Worm (Caenorhabditis elegans): Measurements from ENCODE around the gene clec-10.

clec-10 gene

DNA sequence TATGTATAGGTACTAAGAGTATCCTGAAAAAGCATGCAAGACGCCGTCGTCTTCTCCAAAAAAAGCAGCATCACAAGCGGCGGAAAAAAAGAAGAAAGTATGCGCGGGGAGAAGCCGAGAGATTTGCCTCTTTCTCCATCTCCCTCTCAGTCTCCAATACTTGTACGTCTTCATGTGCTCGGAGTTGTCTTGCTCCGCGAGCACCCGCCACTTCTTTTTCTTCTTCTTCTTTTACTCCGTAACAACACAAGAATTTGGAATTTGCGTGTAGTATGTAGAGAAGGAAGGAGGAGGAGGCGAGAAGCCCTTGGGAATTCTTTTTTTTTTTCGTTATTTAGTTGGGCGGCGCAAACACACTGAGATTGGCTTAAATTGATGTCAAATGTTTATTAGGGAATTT, 1.3 kb upstream of the clec-10 start (continued):
- no peak for TF ChIP-seq ces-1 (GFP tag; optimal IDR thresholded peaks at IDR 0.05)
- TF ChIP-seq ama-1 (optimal IDR thresholded peaks at IDR 0.05), result no peak
- TF ChIP-seq aha-1 (tag; optimal IDR thresholded peaks at IDR 0.05), result no peak

DNA sequence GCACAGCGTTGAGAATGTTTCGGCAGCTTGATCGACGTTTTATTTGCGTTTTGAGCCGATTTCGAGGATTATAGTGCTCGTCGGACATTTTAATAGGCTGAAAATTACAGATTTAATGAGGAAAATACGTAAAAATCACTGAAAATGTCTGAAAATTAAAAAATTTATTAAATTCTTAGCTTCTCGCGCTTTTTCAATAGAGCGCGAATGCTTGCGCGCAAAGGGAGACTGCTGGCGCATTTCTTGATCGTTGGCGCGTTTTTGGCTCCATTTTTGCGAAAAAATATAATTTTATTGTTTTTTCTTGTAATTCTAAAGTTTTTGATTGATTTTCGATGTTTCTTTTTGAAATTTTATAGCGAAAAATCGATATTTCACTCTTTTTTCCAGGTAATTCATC, 8.4 kb downstream of the clec-10 start, which contains the start of the genes dnsn-1 and C24H12.4:
TSS of gene dnsn-1 (minus strand) at position 101 of the 400 bp plus-strand sequence.
TSS of gene C24H12.4 (plus strand) at position 391 of the 400 bp plus-strand sequence.
- TF ChIP-seq lsy-2 (tag; optimal IDR thresholded peaks at IDR 0.05) (peak; percentile 96 to 97), nhr-85 (tag) (peak; percentile 93), ceh-8 (GFP tag; optimal IDR thresholded peaks at IDR 0.05) (peak; percentile 83), tlp-1 (tag; optimal IDR thresholded peaks at IDR 0.05) (no peak), lin-13 (GFP tag; optimal IDR thresholded peaks at IDR 0.05) (peak; percentile 93), blmp-1 (tag; optimal IDR thresholded peaks at IDR 0.05) (peak; percentile 83), irx-1 (tag; optimal IDR thresholded peaks at IDR 0.05) (peak; percentile 93), snu-23 (GFP tag; optimal IDR thresholded peaks at IDR 0.05) (peak; percentile 98), nhr-19 (GFP tag; conservative IDR thresholded peaks at IDR 0.05) (peak; percentile 95), ztf-4 (tag; optimal IDR thresholded peaks at IDR 0.05) (peak; percentile 85), isw-1 (GFP tag; IDR thresholded peaks at IDR 0.05) (peak; percentile 96), mep-1 (tag; optimal IDR thresholded peaks at IDR 0.05) (peak; percentile 99), nhr-84 (tag; optimal IDR thresholded peaks at IDR 0.05) (no peak), fkh-8 (tag; optimal IDR thresholded peaks at IDR 0.05) (peak; percentile 95), lin-15B (tag; optimal IDR thresholded peaks at IDR 0.05) (peak; percentile 97), rnt-1 (tag; optimal IDR thresholded peaks at IDR 0.05) (peak; percentile 95), egl-13 (tag; optimal IDR thresholded peaks at IDR 0.05) (peak; percentile 94), alr-1 (tag; optimal IDR thresholded peaks at IDR 0.05; ENCODE audit: borderline replicate concordance) (no peak), zip-4 (GFP tag; optimal IDR thresholded peaks at IDR 0.05) (peak; percentile 86), nhr-237 (tag; optimal IDR thresholded peaks at IDR 0.05) (peak; percentile 58), F16B12.6 (tag; optimal IDR thresholded peaks at IDR 0.05) (peak; percentile 74), fos-1 (tag; optimal IDR thresholded peaks at IDR 0.05) (peak; percentile 84), C04F5.9 (tag; optimal IDR thresholded peaks at IDR 0.05) (peak; percentile 87), mdl-1 (tag; optimal IDR thresholded peaks at IDR 0.05) (peak in 1 of 2 experiments; percentile 88), mef-2 (tag; optimal IDR thresholded peaks at IDR 0.05) (peak; percentile 49), lin-39 (tag; optimal IDR thresholded peaks at IDR 0.05) (peak; percentile 96), zag-1 (tag; optimal IDR thresholded peaks at IDR 0.05) (peak; percentile 1), hpl-2 (GFP tag; optimal IDR thresholded peaks at IDR 0.05) (peak; percentile 54), ceh-82 (tag; optimal IDR thresholded peaks at IDR 0.05) (peak; percentile 96 to 98 (median 97)), lin-35 (GFP tag; optimal IDR thresholded peaks at IDR 0.05) (peak; percentile 95 to 97), aly-2 (tag; optimal IDR thresholded peaks at IDR 0.05) (peak; percentile 83), dpl-1 (GFP tag; optimal IDR thresholded peaks at IDR 0.05) (peak; percentile 96 to 97 (median 96)), ama-1 (optimal IDR thresholded peaks at IDR 0.05) (peak; percentile 65), ceh-63 (GFP tag; optimal IDR thresholded peaks at IDR 0.05) (no peak), efl-3 (GFP tag; optimal IDR thresholded peaks at IDR 0.05) (peak; percentile 71), nhr-28 (tag; optimal IDR thresholded peaks at IDR 0.05) (no peak), pag-3 (tag; optimal IDR thresholded peaks at IDR 0.05; ENCODE audit: borderline replicate concordance, insufficient read depth) (peak; percentile 31), sox-4 (tag; optimal IDR thresholded peaks at IDR 0.05) (peak; percentile 90), nhr-12 (tag; optimal IDR thresholded peaks at IDR 0.05) (no peak), xbp-1 (tag; optimal IDR thresholded peaks at IDR 0.05) (peak; percentile 95), fkh-4 (tag; optimal IDR thresholded peaks at IDR 0.05; ENCODE audit: borderline replicate concordance) (peak; percentile 31), unc-86 (tag; optimal IDR thresholded peaks at IDR 0.05) (peak; percentile 95), vab-15 (tag; optimal IDR thresholded peaks at IDR 0.05) (peak; percentile 44), nhr-20 (tag; optimal IDR thresholded peaks at IDR 0.05) (peak; percentile 96), egl-27 (tag; optimal IDR thresholded peaks at IDR 0.05) (peak in 1 of 2 experiments; percentile 1), aha-1 (tag; optimal IDR thresholded peaks at IDR 0.05) (peak; percentile 75), lir-3 (tag; optimal IDR thresholded peaks at IDR 0.05; ENCODE audit: poor library complexity) (peak; percentile 81), jun-1 (tag; optimal IDR thresholded peaks at IDR 0.05) (peak; percentile 88), hlh-4 (tag; optimal IDR thresholded peaks at IDR 0.05) (no peak), ces-1 (GFP tag; optimal IDR thresholded peaks at IDR 0.05) (no peak), nhr-77 (tag; optimal IDR thresholded peaks at IDR 0.05) (peak; percentile 79)
